Fruit fly (Drosophila melanogaster) whole organism, pupa: ENCODE measurements around the gene Vm26Ab.

Experiments used
- CG10348 ChIP-seq: fragments of 200-800 bp; sonication (Bioruptor generic); IDR thresholded peaks from 2 replicates; pipeline ENCODE4 v1.3.6; 2022; ENCODE audit warnings: missing biosample characterization, missing genetic modification characterization
- CG12605 ChIP-seq: fragments of 200-800 bp; sonication (Bioruptor generic); IDR thresholded peaks from 2 replicates; pipeline ENCODE4 v1.3.6; 2022; ENCODE audit warnings: missing biosample characterization, missing genetic modification characterization
- CG13204 ChIP-seq: fragments of 200-800 bp; sonication (Bioruptor generic); optimal IDR thresholded peaks from 2 replicates; lab custom pipeline; 2018; ENCODE audit warnings: missing biosample characterization, mild to moderate bottlenecking, missing genetic modification characterization, moderate library complexity
- CG14655 ChIP-seq: fragments of 200-800 bp; sonication (Bioruptor generic); optimal IDR thresholded peaks from 3 replicates; lab custom pipeline; 2017; ENCODE audit warnings: mild to moderate bottlenecking, missing biosample characterization, missing genetic modification reagents, missing genetic modification characterization
- CG15710 ChIP-seq: fragments of 200-800 bp; sonication (Bioruptor generic); optimal IDR thresholded peaks from 2 replicates; lab custom pipeline; 2018; ENCODE audit warnings: missing biosample characterization, mild to moderate bottlenecking, missing genetic modification characterization, moderate library complexity
- CG17806 ChIP-seq: fragments of 200-800 bp; sonication (Bioruptor generic); optimal IDR thresholded peaks from 2 replicates; lab custom pipeline; 2018; ENCODE audit warnings: missing biosample characterization, mild to moderate bottlenecking, missing genetic modification characterization, moderate library complexity
- CG32121 ChIP-seq: fragments of 200-800 bp; sonication (Bioruptor generic); IDR thresholded peaks from 2 replicates; pipeline ENCODE4 v1.3.6; 2022; ENCODE audit warnings: missing biosample characterization, missing genetic modification characterization
- CG34367 ChIP-seq: fragments of 200-800 bp; sonication (Bioruptor generic); optimal IDR thresholded peaks from 2 replicates; lab custom pipeline; 2018; ENCODE audit warnings: missing biosample characterization, mild to moderate bottlenecking, missing genetic modification characterization
- CG4496 ChIP-seq: fragments of 200-800 bp; sonication (Bioruptor generic); IDR thresholded peaks from 3 replicates; pipeline ENCODE4 v1.3.6; 2022; ENCODE audit warnings: missing biosample characterization, missing genetic modification characterization
- CG8159 ChIP-seq: fragments of 200-800 bp; sonication (Bioruptor generic); optimal IDR thresholded peaks from 3 replicates; lab custom pipeline; 2018; ENCODE audit warnings: missing biosample characterization, mild to moderate bottlenecking, missing genetic modification characterization, moderate library complexity
- CG8301 ChIP-seq: fragments of 200-800 bp; sonication (Bioruptor generic); optimal IDR thresholded peaks from 2 replicates; lab custom pipeline; 2018; ENCODE audit warnings: missing biosample characterization, mild to moderate bottlenecking, missing genetic modification characterization
- CG9948 ChIP-seq: fragments of 200-800 bp; sonication (Bioruptor generic); optimal IDR thresholded peaks from 2 replicates; lab custom pipeline; 2018; ENCODE audit warnings: missing biosample characterization, mild to moderate bottlenecking, missing genetic modification characterization, moderate library complexity
- D1 ChIP-seq: fragments of 200-800 bp; sonication (Bioruptor generic); optimal IDR thresholded peaks from 2 replicates; lab custom pipeline; 2018; ENCODE audit warnings: missing biosample characterization, mild to moderate bottlenecking, missing genetic modification characterization, moderate library complexity
- EcR ChIP-seq: fragments of 200-800 bp; sonication (Bioruptor generic); optimal IDR thresholded peaks from 3 replicates; lab custom pipeline; 2019; ENCODE audit warnings: missing biosample characterization, missing genetic modification characterization, mild to moderate bottlenecking, moderate library complexity, missing genetic modification reagents
- Ets98B ChIP-seq: fragments of 200-800 bp; sonication (Bioruptor generic); IDR thresholded peaks from 2 replicates; pipeline ENCODE4 v1.3.6; 2022; ENCODE audit warnings: missing biosample characterization, missing genetic modification characterization
- Pif1A ChIP-seq: fragments of 200-800 bp; sonication (Bioruptor generic); optimal IDR thresholded peaks from 3 replicates; lab custom pipeline; 2016; ENCODE audit warnings: missing biosample characterization, missing genetic modification characterization
- Pif1B ChIP-seq: fragments of 200-800 bp; sonication (Bioruptor generic); optimal IDR thresholded peaks from 3 replicates; lab custom pipeline; 2016; ENCODE audit warnings: missing biosample characterization, missing genetic modification characterization
- Snoo ChIP-seq: fragments of 200-800 bp; sonication (Bioruptor generic); optimal IDR thresholded peaks from 3 replicates; lab custom pipeline; 2017; ENCODE audit warnings: missing biosample characterization, mild to moderate bottlenecking, missing genetic modification characterization, inconsistent platforms
- fd96Ca ChIP-seq: fragments of 200-800 bp; sonication (Bioruptor generic); IDR thresholded peaks from 3 replicates; pipeline ENCODE4 v1.3.6; 2022; ENCODE audit warnings: missing biosample characterization, missing genetic modification characterization
- gl ChIP-seq: fragments of 200-800 bp; sonication (Bioruptor generic); optimal IDR thresholded peaks from 2 replicates; lab custom pipeline; 2018; ENCODE audit warnings: missing biosample characterization, mild to moderate bottlenecking, missing genetic modification characterization
- rn ChIP-seq: fragments of 200-800 bp; sonication (Bioruptor generic); IDR thresholded peaks from 2 replicates; pipeline ENCODE4 v1.3.6; 2022; ENCODE audit warnings: missing biosample characterization, missing genetic modification characterization

Gene Vm26Ab

DNA sequence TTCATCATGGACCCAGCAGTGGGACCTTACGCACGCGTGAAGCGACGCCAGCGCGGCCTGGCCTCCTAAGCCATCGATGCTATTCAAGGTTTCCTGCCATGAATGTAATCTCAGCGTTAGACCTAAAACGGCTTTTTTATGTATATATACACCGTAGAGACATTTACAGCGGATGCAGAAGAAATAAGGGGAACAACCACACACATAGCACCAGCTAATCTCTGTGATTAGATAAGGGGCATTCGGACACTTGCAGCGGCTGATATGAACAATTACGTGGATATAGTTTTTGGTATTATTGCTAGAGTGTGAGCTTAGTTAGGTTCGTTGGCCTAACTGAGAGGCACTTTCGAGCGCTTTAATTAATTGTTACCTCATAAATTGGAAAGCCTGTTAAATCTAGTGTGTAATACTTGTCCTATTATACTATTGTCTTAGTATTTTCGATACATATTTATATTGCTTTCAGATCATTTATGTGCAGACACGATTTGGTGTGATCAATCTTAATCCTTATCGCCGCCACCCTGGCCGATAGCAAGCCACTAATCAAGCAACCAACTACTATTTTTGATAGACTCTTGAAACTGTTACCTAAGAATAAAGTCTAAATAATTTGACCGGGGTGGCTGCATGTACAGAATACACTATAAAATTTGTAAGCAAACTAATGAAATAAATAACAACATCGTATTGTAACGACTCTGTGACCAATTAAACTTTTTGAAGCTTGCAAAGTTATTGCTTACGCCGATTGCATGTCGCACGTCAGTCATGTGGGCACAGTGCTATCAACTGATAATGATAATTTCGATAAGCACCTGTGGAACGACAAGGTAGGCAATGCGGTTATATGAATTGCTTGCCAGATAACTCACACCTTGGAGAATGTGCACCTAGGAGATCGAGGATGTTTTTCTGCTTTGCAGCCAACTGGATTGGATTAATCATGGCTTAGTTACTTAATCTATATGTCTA, 31.6 kb downstream of the Vm26Ab start:
- no peak for TF ChIP-seq CG8301 (tag; lab: Kevin White, UChicago)
- no peak for TF ChIP-seq EcR
- TF ChIP-seq gl (tag; lab: Kevin White, UChicago) = no peak
- no peak for TF ChIP-seq rn
- TF ChIP-seq CG10348 (GFP tag; lab: Robert Waterston, UW) = no peak
- TF ChIP-seq fd96Ca = no peak
- TF ChIP-seq Pif1A (GFP tag; lab: Kevin White, UChicago) = no peak
- TF ChIP-seq CG32121 = no peak
- no peak for TF ChIP-seq Ets98B (GFP tag; lab: Robert Waterston, UW)
- TF ChIP-seq CG9948 (tag; lab: Kevin White, UChicago) = no peak
- TF ChIP-seq Snoo (tag; lab: Kevin White, UChicago) = no peak
- TF ChIP-seq CG8159 (tag; lab: Kevin White, UChicago) = no peak
- TF ChIP-seq CG12605 (GFP tag; lab: Robert Waterston, UW) = no peak
- no peak for TF ChIP-seq CG17806 (tag; lab: Kevin White, UChicago)
- TF ChIP-seq CG34367 (tag; lab: Kevin White, UChicago) = no peak
- TF ChIP-seq CG14655 = no peak
- TF ChIP-seq, all 21 proteins: peak for 0

DNA sequence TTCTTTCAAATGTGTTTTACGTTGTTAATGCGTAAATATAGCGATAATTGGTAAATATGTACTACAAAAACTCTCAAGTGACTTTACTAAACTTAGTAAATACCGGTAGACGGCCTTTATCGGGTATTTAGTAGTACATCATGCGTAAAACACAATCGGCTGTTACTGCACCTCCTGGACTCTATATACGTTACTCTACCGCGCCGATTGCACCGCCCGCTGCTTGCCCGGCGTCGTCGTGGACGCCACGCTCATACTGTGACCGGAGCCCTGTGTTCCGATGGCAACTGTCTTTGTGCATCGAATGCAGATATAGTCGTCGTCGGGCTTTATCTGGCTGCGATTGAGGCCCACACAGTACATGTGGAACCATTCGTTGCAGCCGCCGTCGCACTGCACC, 33.6 kb downstream of the Vm26Ab start:
- TF ChIP-seq CG13204 = peak; percentile 45
- no peak for TF ChIP-seq CG17806 (tag; lab: Kevin White, UChicago)
- no peak for TF ChIP-seq CG4496 (GFP tag; lab: Robert Waterston, UW)
- TF ChIP-seq CG15710 (tag; lab: Kevin White, UChicago) = no peak
- TF ChIP-seq fd96Ca = 0 out of 3 replicates have a peak, but pooled peaks have one; percentile 34
- TF ChIP-seq, all 21 proteins: peak for 2

DNA sequence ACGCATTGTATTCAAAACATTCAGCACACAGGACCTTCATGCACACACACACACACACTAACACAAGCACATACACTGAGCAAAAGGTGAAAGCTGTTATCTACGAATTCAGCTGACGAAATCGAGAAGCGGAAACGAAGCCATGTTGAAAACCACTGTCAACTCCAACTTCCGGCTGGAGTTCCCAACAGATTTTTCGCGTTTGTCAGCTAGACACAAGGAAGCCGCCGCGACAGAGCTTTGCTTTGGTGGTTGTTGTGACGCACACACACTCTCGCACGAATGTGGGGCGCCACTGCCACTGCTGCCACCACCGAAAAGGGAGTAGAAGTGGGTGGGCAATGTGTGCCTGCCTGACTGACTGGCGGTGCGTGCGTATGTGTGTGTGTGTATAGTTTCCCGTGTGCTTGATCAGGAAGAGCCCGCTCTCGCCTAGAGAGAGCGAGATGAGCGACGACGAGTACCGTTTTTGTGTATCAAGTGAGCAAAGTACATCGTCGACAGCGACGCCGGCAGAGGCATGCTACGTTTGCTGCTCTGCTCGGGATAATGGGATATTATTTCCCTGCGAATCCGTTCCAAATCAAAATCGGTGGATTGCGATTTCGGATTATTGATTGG, 40.9 kb downstream of the Vm26Ab start:
- TF ChIP-seq CG8159 (tag; lab: Kevin White, UChicago) (peak; percentile 6), gl (tag; lab: Kevin White, UChicago) (peak; percentile 34), CG15710 (tag; lab: Kevin White, UChicago) (peak; percentile 39), CG13204 (peak; percentile 10), CG34367 (tag; lab: Kevin White, UChicago) (peak; percentile 15), Ets98B (GFP tag; lab: Robert Waterston, UW) (no peak), CG8301 (tag; lab: Kevin White, UChicago) (no peak), Snoo (tag; lab: Kevin White, UChicago) (peak; percentile 31), CG4496 (GFP tag; lab: Robert Waterston, UW) (peak; percentile 10; the same call in 2 of the 3 replicates)

DNA sequence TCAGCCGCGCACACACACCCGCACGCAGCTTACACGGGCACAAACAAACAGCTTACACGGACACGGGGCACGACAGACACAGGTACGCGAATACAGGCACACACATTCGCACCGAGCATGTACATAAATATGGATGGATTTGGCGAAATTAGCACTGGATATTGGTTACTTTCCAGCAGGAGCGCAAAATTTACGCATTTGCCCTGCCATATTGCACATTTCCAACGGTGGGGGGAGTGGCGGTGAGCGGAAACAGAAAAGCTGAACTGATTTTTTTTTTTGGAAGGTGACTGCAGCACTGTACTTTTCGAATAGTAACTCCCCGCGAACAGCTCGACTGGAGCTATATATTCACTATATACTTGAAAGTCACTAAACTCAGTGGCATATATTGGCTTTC, 41.6 kb downstream of the Vm26Ab start:
- TF ChIP-seq Pif1A (GFP tag; lab: Kevin White, UChicago) = no peak
- 0 out of 3 replicates have a peak, but pooled peaks have one; percentile 3 for TF ChIP-seq CG4496 (GFP tag; lab: Robert Waterston, UW)

DNA sequence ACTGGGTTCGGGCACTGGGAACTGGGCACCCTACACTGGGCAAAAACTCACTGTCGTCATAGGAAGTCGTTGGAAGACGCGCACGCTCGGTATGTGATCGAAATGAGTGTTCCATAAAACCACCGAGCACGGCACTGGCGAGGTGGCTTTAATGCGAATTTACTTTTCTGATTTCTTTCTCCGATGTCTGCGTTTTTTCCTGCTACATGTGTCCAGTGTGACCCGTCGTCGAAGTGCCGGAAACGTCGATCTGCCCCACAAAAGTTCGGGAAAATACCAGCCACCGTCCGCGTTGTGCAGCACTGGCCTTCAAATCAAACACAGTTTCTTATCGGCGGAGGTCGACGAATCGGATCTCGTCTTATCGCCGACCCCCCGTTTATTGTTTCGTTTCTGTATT, 42.4 kb downstream of the Vm26Ab start, which contains the start of gene Kdm5:
Kdm5 (minus strand) TSS at position 255 of the 400 bp plus-strand sequence.
- TF ChIP-seq CG10348 (GFP tag; lab: Robert Waterston, UW) (no peak), Ets98B (GFP tag; lab: Robert Waterston, UW) (peak; percentile 46), CG17806 (tag; lab: Kevin White, UChicago) (peak; percentile 9), CG8159 (tag; lab: Kevin White, UChicago) (peak; percentile 2), Snoo (tag; lab: Kevin White, UChicago) (peak; percentile 41), D1 (tag; lab: Kevin White, UChicago) (no peak), Pif1A (GFP tag; lab: Kevin White, UChicago) (no peak), CG14655 (no peak), CG12605 (GFP tag; lab: Robert Waterston, UW) (no peak), CG4496 (GFP tag; lab: Robert Waterston, UW) (peak; percentile 51; the same call in 1 of the 3 replicates), CG8301 (tag; lab: Kevin White, UChicago) (no peak), CG15710 (tag; lab: Kevin White, UChicago) (no peak), CG32121 (peak; percentile 34; the same call in 1 of the 2 replicates), EcR (peak; percentile 24), fd96Ca (0 out of 3 replicates have a peak, but pooled peaks have one; percentile 10), Pif1B (GFP tag; lab: Kevin White, UChicago) (no peak), CG13204 (no peak), CG9948 (tag; lab: Kevin White, UChicago) (no peak), CG34367 (tag; lab: Kevin White, UChicago) (no peak), gl (tag; lab: Kevin White, UChicago) (no peak), rn (no peak)

DNA sequence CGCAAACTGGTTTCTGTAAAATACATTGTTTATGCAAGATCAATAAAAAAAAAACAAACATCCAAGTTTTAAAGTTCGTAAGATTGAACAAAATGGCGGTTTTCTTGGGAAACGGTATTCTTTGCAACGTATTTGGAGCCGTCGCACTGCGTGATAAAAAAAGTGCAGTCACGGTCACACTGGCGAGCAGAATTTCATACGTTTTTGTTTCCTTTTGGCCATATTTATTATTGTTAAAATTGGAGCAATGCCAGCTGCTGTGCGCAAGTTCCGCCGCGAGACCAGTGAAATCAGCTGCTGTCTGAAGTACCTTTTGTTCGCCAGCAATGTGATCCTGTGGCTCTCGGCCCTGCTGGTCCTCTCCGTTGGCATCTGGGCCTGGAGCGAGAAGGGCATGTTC, 43.3 kb downstream of the Vm26Ab start, which contains the start of gene Tsp26A:
Tsp26A (plus strand) TSS at position 164 of the 400 bp plus-strand sequence.
- TF ChIP-seq D1 (tag; lab: Kevin White, UChicago) (no peak), CG15710 (tag; lab: Kevin White, UChicago) (no peak), CG17806 (tag; lab: Kevin White, UChicago) (no peak), CG8159 (tag; lab: Kevin White, UChicago) (no peak), CG12605 (GFP tag; lab: Robert Waterston, UW) (no peak), CG14655 (no peak)
